Worm (Caenorhabditis elegans): ENCODE measurements around the gene F54E7.9.

Gene F54E7.9

DNA sequence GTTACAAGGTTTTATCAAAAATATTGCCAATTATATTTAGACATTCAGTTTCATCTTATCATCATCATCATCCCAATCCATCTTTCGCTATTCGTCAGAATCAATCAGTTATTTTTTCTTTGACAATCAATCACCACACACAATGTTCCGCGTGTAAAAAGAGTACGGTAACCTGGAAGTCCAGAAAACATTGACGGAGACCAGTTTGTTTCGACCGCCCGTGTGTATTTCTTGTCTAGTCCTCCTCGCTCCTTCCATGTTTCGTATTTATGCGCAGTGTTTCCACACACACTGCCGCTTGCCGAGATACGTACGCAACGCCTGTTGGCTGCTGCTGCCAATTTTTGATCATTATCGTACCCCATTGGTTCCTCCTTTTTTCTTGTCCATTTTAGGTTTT is 33.0 kb upstream of the F54E7.9 start:
- 0 out of 2 replicates have a peak, but pooled peaks have one; percentile 26 for TF ChIP-seq sea-1 (GFP tag; conservative IDR thresholded peaks at IDR 0.05)
- TF ChIP-seq ets-7 (tag; optimal IDR thresholded peaks at IDR 0.05) = no peak
- TF ChIP-seq aly-1 (tag; optimal IDR thresholded peaks at IDR 0.05) = peak; percentile 3

DNA sequence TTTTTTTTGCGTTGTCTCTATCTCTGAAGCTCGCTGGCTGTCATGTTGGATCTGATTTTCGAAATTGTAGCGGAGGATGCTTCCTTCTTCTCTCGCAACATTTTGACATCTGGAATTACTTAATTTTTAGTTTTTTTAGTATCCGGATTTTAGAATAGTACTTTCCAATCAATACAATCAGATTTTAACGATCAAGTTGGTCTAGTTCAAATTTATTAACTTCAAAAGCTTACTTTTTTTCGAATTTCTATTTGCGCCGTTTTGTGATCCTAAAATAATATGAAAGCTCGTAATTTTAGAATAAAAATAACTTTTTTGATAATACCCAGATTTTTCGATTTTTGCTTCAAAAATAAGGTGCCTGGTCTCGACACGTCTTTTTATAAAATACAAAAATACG is 32.4 kb upstream of the F54E7.9 start, which contains the start of gene B0336.12:
B0336.12 (minus strand) TSS at position 101 of the 400 bp plus-strand sequence.
- TF ChIP-seq hnd-1 (tag; optimal IDR thresholded peaks at IDR 0.05) (no peak), hmbx-1 (tag; optimal IDR thresholded peaks at IDR 0.05) (no peak), ama-1 (optimal IDR thresholded peaks at IDR 0.05) (no peak), aly-1 (tag; optimal IDR thresholded peaks at IDR 0.05) (no peak), ceh-13 (GFP tag; optimal IDR thresholded peaks at IDR 0.05) (no peak)

DNA sequence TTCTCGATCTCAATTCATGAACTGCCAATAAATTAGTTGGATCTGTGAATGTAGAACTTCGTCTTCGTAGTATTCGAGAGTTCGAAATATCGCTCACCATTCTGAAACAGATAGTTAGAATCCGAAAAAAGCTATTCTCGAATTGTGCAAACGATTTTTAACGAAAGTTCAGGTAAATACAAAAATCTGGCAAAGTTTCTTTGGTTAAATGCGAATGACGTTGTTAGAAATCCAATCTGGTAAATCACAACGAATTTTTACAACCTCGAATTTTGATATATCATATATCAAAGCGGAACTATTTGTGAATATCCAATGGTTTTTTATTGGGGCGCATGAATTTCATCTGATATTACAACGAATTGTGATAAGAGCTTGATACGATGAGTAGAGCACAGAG is 31.5 kb upstream of the F54E7.9 start, which contains the start of gene hpo-28:
hpo-28 (minus strand) TSS at position 101 of the 400 bp plus-strand sequence.
- no peak for TF ChIP-seq sea-1 (GFP tag; conservative IDR thresholded peaks at IDR 0.05)
- TF ChIP-seq scrt-1 (GFP tag; IDR thresholded peaks at IDR 0.05) = no peak
- TF ChIP-seq ets-7 (tag; optimal IDR thresholded peaks at IDR 0.05) = no peak
- TF ChIP-seq ceh-13 (GFP tag; optimal IDR thresholded peaks at IDR 0.05) = no peak
- no peak for TF ChIP-seq ceh-36 (tag; optimal IDR thresholded peaks at IDR 0.05)
- no peak for TF ChIP-seq hmg-4 (GFP tag; optimal IDR thresholded peaks at IDR 0.05)
- TF ChIP-seq ama-1 (optimal IDR thresholded peaks at IDR 0.05) = no peak
- TF ChIP-seq F13C5.2 (tag; optimal IDR thresholded peaks at IDR 0.05) = no peak
- TF ChIP-seq hnd-1 (tag; optimal IDR thresholded peaks at IDR 0.05) = no peak
- no peak for TF ChIP-seq pes-1 (GFP tag; IDR thresholded peaks at IDR 0.05)

DNA sequence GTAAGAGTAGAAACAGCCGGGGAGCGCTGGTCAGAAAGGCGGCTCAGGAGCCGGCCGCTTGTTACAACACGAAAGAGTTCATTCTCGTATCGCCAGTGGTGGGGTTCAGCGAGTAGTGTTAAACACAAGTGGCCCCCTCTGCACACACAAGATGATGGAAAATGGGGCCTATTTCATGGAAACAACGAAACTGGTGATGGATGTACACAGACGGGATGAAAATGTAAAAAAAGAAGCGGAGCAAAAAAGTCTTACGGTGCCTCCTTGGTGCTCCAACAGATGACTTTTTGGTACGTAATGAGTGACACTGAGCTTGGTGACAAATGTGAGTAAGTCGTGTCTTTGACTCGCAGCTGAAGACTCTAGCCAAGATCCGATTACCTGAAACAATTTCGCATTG is 30.3 kb upstream of the F54E7.9 start:
- no peak for TF ChIP-seq tra-4 (tag; optimal IDR thresholded peaks at IDR 0.05)
- no peak for TF ChIP-seq aly-1 (tag; optimal IDR thresholded peaks at IDR 0.05)
- no peak for TF ChIP-seq ets-7 (tag; optimal IDR thresholded peaks at IDR 0.05)
- no peak for TF ChIP-seq B0310.2 (tag; optimal IDR thresholded peaks at IDR 0.05)
- TF ChIP-seq hmbx-1 (tag; optimal IDR thresholded peaks at IDR 0.05) = no peak
- no peak for TF ChIP-seq ceh-13 (GFP tag; optimal IDR thresholded peaks at IDR 0.05)
- TF ChIP-seq scrt-1 (GFP tag; IDR thresholded peaks at IDR 0.05) = no peak
- no peak for TF ChIP-seq tbx-11 (GFP tag; IDR thresholded peaks at IDR 0.05)
- no peak for TF ChIP-seq hnd-1 (tag; optimal IDR thresholded peaks at IDR 0.05)
- TF ChIP-seq tbx-37 (GFP tag; conservative IDR thresholded peaks at IDR 0.05) = no peak
- no peak for TF ChIP-seq ama-1 (optimal IDR thresholded peaks at IDR 0.05)
- TF ChIP-seq hmg-4 (GFP tag; optimal IDR thresholded peaks at IDR 0.05) = no peak
- no peak for TF ChIP-seq ceh-36 (tag; optimal IDR thresholded peaks at IDR 0.05)
- no peak for TF ChIP-seq sea-1 (GFP tag; conservative IDR thresholded peaks at IDR 0.05)
- TF ChIP-seq flt-1 (GFP tag; IDR thresholded peaks at IDR 0.05) = no peak
- no peak for TF ChIP-seq pes-1 (GFP tag; IDR thresholded peaks at IDR 0.05)
- no peak for TF ChIP-seq F13C5.2 (tag; optimal IDR thresholded peaks at IDR 0.05)

DNA sequence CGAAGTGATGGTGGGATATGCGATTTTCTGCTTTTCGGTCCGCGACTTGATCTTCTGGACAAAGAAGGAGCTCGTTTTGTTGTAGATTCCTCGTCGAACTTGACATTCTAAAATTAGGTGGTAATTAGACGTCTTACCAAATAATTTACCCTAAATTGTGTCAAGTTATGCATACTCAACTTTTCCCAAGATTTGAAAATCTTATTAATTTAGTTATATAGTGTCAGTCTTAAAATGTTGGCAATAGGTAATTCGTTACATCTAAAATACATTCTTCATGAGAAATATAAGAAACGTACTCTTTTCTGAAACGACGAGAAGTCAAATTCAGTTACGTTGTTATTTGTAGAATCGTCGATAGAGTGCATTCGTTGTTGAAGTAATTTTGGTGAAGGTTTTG is 29.9 kb upstream of the F54E7.9 start:
- TF ChIP-seq sea-1 (GFP tag; conservative IDR thresholded peaks at IDR 0.05) (no peak), tbx-11 (GFP tag; IDR thresholded peaks at IDR 0.05) (no peak), ets-7 (tag; optimal IDR thresholded peaks at IDR 0.05) (no peak), hmbx-1 (tag; optimal IDR thresholded peaks at IDR 0.05) (no peak), ceh-36 (tag; optimal IDR thresholded peaks at IDR 0.05) (no peak), aly-1 (tag; optimal IDR thresholded peaks at IDR 0.05) (no peak), pes-1 (GFP tag; IDR thresholded peaks at IDR 0.05) (no peak), ama-1 (optimal IDR thresholded peaks at IDR 0.05) (no peak), tra-4 (tag; optimal IDR thresholded peaks at IDR 0.05) (no peak), scrt-1 (GFP tag; IDR thresholded peaks at IDR 0.05) (no peak), hmg-4 (GFP tag; optimal IDR thresholded peaks at IDR 0.05) (no peak), ceh-13 (GFP tag; optimal IDR thresholded peaks at IDR 0.05) (no peak), B0310.2 (tag; optimal IDR thresholded peaks at IDR 0.05) (no peak), hnd-1 (tag; optimal IDR thresholded peaks at IDR 0.05) (no peak)

DNA sequence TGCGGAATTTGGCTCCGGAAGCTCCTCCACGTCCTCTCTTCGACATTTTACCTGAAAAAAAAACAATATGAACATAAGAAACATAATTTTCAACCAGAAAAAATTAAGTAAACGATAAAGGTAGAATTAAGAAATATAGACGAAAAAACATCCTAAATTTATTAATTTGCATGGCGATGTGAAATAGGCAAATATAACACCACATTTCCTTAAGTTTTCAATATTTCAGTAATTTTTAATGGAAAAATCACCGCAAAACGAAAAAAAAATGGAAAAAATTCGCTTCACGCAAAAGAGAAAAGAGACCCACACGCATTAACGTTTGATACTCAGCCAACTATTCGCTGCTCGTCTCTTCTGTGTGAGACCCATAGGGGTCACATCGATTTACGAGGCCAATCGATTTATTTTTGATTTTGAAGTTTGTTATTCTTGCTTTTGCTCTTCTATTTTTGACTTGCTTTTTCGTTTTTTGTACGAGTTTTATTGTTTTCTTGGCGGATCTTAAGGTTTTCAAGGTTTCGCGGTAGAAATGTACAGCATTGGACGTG is 28.5 kb upstream of the F54E7.9 start, which contains the start of gene rpl-23:
rpl-23 (minus strand) TSS at position 51 of the 551 bp plus-strand sequence.
- TF ChIP-seq tra-4 (tag; optimal IDR thresholded peaks at IDR 0.05) (no peak), tbx-37 (GFP tag; conservative IDR thresholded peaks at IDR 0.05) (0 out of 2 replicates have a peak, but pooled peaks have one; percentile 14), F13C5.2 (tag; optimal IDR thresholded peaks at IDR 0.05) (peak; percentile 54), hmbx-1 (tag; optimal IDR thresholded peaks at IDR 0.05) (no peak)

DNA sequence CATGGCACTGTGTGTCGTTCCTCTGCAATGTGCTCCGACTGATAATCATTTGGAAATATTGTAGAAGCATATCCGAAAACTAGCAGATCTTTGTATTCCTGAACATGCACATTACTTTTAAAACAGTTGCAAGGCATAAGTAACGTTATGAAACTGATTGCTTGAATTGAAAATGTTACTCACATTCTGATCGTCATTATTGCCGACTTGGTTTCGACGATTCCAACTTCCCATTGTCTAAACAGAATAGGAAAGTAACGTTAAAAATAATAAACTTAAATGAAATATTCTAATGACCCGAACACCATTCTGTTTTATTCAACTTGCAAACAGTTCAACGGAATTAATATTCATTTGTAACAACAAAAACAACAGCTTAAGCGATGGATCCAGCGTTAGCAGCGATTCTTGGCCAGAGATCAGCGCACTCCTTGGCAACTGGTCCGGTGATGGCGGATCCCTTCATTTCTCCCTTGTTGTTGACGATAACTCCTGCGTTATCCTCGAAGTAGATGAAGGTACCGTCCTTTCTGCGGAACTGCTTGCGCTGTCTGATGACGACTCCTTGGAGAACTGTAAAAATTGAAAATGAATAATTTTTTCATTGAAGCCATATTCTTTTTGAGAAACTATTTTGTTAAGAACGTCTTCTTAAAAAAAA is 27.7 kb upstream of the F54E7.9 start, which contains the start of gene swp-1:
swp-1 (minus strand) TSS at position 298 of the 661 bp plus-strand sequence.
- TF ChIP-seq ama-1 (optimal IDR thresholded peaks at IDR 0.05) (peak; percentile 5), ceh-13 (GFP tag; optimal IDR thresholded peaks at IDR 0.05) (no peak)

DNA sequence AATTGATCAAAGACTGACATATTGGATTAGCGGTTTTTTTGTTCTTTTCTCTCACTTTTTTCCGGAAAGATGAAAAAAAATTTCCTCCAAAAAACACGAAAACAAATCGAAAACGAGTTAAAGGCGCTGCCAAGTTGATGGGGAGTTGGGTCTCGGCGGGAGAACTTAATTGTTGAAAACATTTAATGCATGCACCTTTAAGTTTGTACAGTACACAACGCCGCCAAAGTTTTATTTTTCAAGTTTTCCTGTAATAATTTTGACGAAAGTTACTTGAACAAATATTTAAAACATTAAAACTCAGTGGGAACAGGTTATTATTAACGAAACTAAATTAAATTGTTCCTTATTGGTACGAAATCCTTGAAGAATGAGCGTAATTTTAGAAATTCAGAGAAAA is 23.8 kb upstream of the F54E7.9 start:
- TF ChIP-seq sea-1 (GFP tag; conservative IDR thresholded peaks at IDR 0.05) = no peak
- TF ChIP-seq ama-1 (optimal IDR thresholded peaks at IDR 0.05) = no peak
- TF ChIP-seq hmg-4 (GFP tag; optimal IDR thresholded peaks at IDR 0.05) = no peak
- TF ChIP-seq flt-1 (GFP tag; IDR thresholded peaks at IDR 0.05) = no peak
- TF ChIP-seq B0310.2 (tag; optimal IDR thresholded peaks at IDR 0.05) = no peak
- TF ChIP-seq scrt-1 (GFP tag; IDR thresholded peaks at IDR 0.05) = no peak
- TF ChIP-seq tbx-37 (GFP tag; conservative IDR thresholded peaks at IDR 0.05) = no peak
